Worm (Caenorhabditis elegans) whole organism, L4 larva: ENCODE measurements around the gene M18.3.
A peak's percentile ranks its signal among the peaks of the same experiment; 100 is the strongest.

ENCODE experiments used
- F10B5.3 ChIP-seq: sonication (generic microtip); optimal IDR thresholded peaks from 2 replicates; lab custom pipeline; 2016; ENCODE audit warnings: mild to moderate bottlenecking, missing genetic modification characterization, missing compliant biosample characterization
- R02D3.7 ChIP-seq: fragments of 150-350 bp; sonication (generic microtip); optimal IDR thresholded peaks from 3 replicates; lab custom pipeline; 2014; ENCODE audit warnings: missing biosample characterization, missing genetic modification characterization
- T20F7.1 ChIP-seq: fragments of 200-800 bp; sonication (Bioruptor generic); optimal IDR thresholded peaks from 2 replicates; lab custom pipeline; 2018; ENCODE audit warnings: mild to moderate bottlenecking, missing genetic modification characterization, missing compliant biosample characterization
- T26A8.4 ChIP-seq: fragments of 200-800 bp; sonication (Bioruptor generic); IDR thresholded peaks from 2 replicates; pipeline ENCODE4 v1.3.6; 2022; ENCODE audit warnings: missing genetic modification characterization, missing compliant biosample characterization
- Y5F2A.4 ChIP-seq: fragments of 200-800 bp; sonication (Bioruptor generic); optimal IDR thresholded peaks from 2 replicates; lab custom pipeline; 2018; ENCODE audit warnings: mild to moderate bottlenecking, missing genetic modification characterization, missing compliant biosample characterization
- ZK546.5 ChIP-seq, 2 experiments: sonication (generic microtip); optimal IDR thresholded peaks; 2 replicates each; lab custom pipeline; 2017; ENCODE audit warnings: missing biosample characterization in 2 of 2, missing genetic modification characterization in 2 of 2
- aha-1 ChIP-seq: fragments of 150-350 bp; peaks from one replicate; lab custom pipeline; 2014; ENCODE audit warnings: missing biosample characterization, missing genetic modification characterization
- ces-1 ChIP-seq: fragments of 150-350 bp; sonication (generic microtip); optimal IDR thresholded peaks from 4 replicates; lab custom pipeline; 2014; ENCODE audit warnings: missing biosample characterization, missing genetic modification reagents, missing genetic modification characterization
- daf-16 ChIP-seq, 3 experiments: sonication (generic microtip); optimal IDR thresholded peaks; 2 replicates each; lab custom pipeline; 2016 to 2017; ENCODE audit warnings: missing genetic modification characterization in 3 of 3, missing genetic modification reagents in 3 of 3, mild to moderate bottlenecking in 2 of 3, missing compliant biosample characterization in 2 of 3, missing biosample characterization in 1 of 3, moderate library complexity in 1 of 3
- dmd-6 ChIP-seq: fragments of 200-800 bp; sonication (Bioruptor generic); IDR thresholded peaks from 2 replicates; pipeline ENCODE4 v1.3.6; 2022; ENCODE audit warnings: missing genetic modification reagents, missing genetic modification characterization, missing compliant biosample characterization
- dmd-8 ChIP-seq: fragments of 200-800 bp; sonication (Bioruptor generic); IDR thresholded peaks from 2 replicates; pipeline ENCODE4 v1.3.6; 2022; ENCODE audit warnings: missing genetic modification characterization, missing compliant biosample characterization
- dve-1 ChIP-seq: sonication (generic microtip); optimal IDR thresholded peaks from 2 replicates; lab custom pipeline; 2017; ENCODE audit warnings: antibody characterized with exemption, mild to moderate bottlenecking, missing genetic modification characterization, missing compliant biosample characterization; ENCODE audit not compliant: insufficient read depth
- fkh-10 ChIP-seq: fragments of 150-350 bp; optimal IDR thresholded peaks from 2 replicates; lab custom pipeline; 2014; ENCODE audit warnings: missing biosample characterization, missing genetic modification reagents, missing genetic modification characterization
- gei-8 ChIP-seq: fragments of 200-800 bp; sonication (Bioruptor generic); optimal IDR thresholded peaks from 2 replicates; lab custom pipeline; 2018; ENCODE audit warnings: mild to moderate bottlenecking, missing genetic modification characterization, missing compliant biosample characterization
- hlh-11 ChIP-seq: fragments of 200-800 bp; sonication (Bioruptor generic); optimal IDR thresholded peaks from 2 replicates; lab custom pipeline; 2018; ENCODE audit warnings: mild to moderate bottlenecking, missing genetic modification characterization, missing compliant biosample characterization
- hlh-30 ChIP-seq: sonication (generic microtip); optimal IDR thresholded peaks from 2 replicates; lab custom pipeline; 2017; ENCODE audit warnings: antibody characterized with exemption, mild to moderate bottlenecking, missing genetic modification characterization, missing compliant biosample characterization; ENCODE audit not compliant: insufficient read depth
- hmg-1.1 ChIP-seq: fragments of 200-800 bp; sonication (Bioruptor generic); IDR thresholded peaks from 2 replicates; pipeline ENCODE4 v1.3.6; 2022; ENCODE audit warnings: missing genetic modification reagents, missing genetic modification characterization, missing compliant biosample characterization
- lin-38 ChIP-seq: fragments of 200-800 bp; sonication (Bioruptor generic); IDR thresholded peaks from 2 replicates; pipeline ENCODE4 v1.3.6; 2022; ENCODE audit warnings: missing genetic modification reagents, missing genetic modification characterization, missing compliant biosample characterization
- lin-39 ChIP-seq: fragments of 150-350 bp; optimal IDR thresholded peaks from 2 replicates; lab custom pipeline; 2014; ENCODE audit warnings: missing biosample characterization, missing genetic modification reagents, missing genetic modification characterization
- lsy-2 ChIP-seq, 2 experiments: fragments of 150-350 bp in 1 of 2; sonication (generic microtip) in 1 of 2; optimal IDR thresholded peaks; 2 replicates each; lab custom pipeline; 2014 to 2017; ENCODE audit warnings: missing biosample characterization in 2 of 2, missing genetic modification characterization in 2 of 2
- mdl-1 ChIP-seq, 2 experiments: fragments of 150-350 bp in 1 of 2; sonication (generic microtip) in 1 of 2; optimal IDR thresholded peaks; 2 replicates each; lab custom pipeline; 2014 to 2017; ENCODE audit warnings: missing biosample characterization in 2 of 2, missing genetic modification characterization in 2 of 2
- mep-1 ChIP-seq: fragments of 150-350 bp; sonication (generic microtip); optimal IDR thresholded peaks from 3 replicates; lab custom pipeline; 2014; ENCODE audit warnings: missing biosample characterization, missing genetic modification characterization
- mes-2 ChIP-seq: sonication (generic microtip); optimal IDR thresholded peaks from 2 replicates; lab custom pipeline; 2016; ENCODE audit warnings: missing genotype, mild to moderate bottlenecking, missing genetic modification characterization, missing compliant biosample characterization; ENCODE audit not compliant: poor library complexity, severe bottlenecking
- nhr-10 ChIP-seq: fragments of 150-350 bp; optimal IDR thresholded peaks from 2 replicates; lab custom pipeline; 2014; ENCODE audit warnings: missing biosample characterization, missing genetic modification characterization
- nhr-25 ChIP-seq: sonication (generic microtip); optimal IDR thresholded peaks from 2 replicates; lab custom pipeline; 2017; ENCODE audit warnings: missing genetic modification characterization, mild to moderate bottlenecking, missing compliant biosample characterization, antibody characterized with exemption, moderate library complexity, borderline replicate concordance; ENCODE audit not compliant: insufficient read depth
- nhr-28 ChIP-seq: fragments of 150-350 bp; optimal IDR thresholded peaks from 2 replicates; lab custom pipeline; 2014; ENCODE audit warnings: missing biosample characterization, missing genetic modification characterization
- nhr-41 ChIP-seq: fragments of 200-800 bp; sonication (Bioruptor generic); IDR thresholded peaks from 2 replicates; pipeline ENCODE4 v1.3.6; 2022; ENCODE audit warnings: missing genetic modification reagents, missing genetic modification characterization, missing compliant biosample characterization
- pha-4 ChIP-seq, 2 experiments: fragments of 150-350 bp in 1 of 2; fragments of 200-800 bp in 1 of 2; sonication (Bioruptor generic) in 1 of 2; IDR thresholded peaks in 1 of 2; optimal IDR thresholded peaks in 1 of 2; 2 replicates each; pipeline versions ENCODE4 v1.3.6 to Lab custom; 2014 to 2022; ENCODE audit warnings: missing genetic modification characterization in 2 of 2, missing genetic modification reagents in 2 of 2, missing biosample characterization in 1 of 2, missing compliant biosample characterization in 1 of 2
- pqm-1 ChIP-seq: sonication (generic microtip); optimal IDR thresholded peaks from 2 replicates; lab custom pipeline; 2017; ENCODE audit warnings: missing biosample characterization, missing genetic modification characterization
- rbr-2 ChIP-seq: sonication (generic microtip); optimal IDR thresholded peaks from 2 replicates; lab custom pipeline; 2016; ENCODE audit warnings: missing genotype, missing genetic modification characterization, missing compliant biosample characterization
- set-16 ChIP-seq: fragments of 200-800 bp; sonication (Bioruptor generic); IDR thresholded peaks from 2 replicates; pipeline ENCODE4 v1.3.6; 2022; ENCODE audit warnings: missing genetic modification reagents, missing genetic modification characterization, missing compliant biosample characterization
- snpc-1.2 ChIP-seq: fragments of 200-800 bp; sonication (Bioruptor generic); IDR thresholded peaks from 2 replicates; pipeline ENCODE4 v1.3.6; 2022; ENCODE audit warnings: missing genetic modification reagents, missing genetic modification characterization, missing compliant biosample characterization
- spr-3 ChIP-seq: fragments of 200-800 bp; sonication (Bioruptor generic); optimal IDR thresholded peaks from 2 replicates; lab custom pipeline; 2018; ENCODE audit warnings: mild to moderate bottlenecking, missing genetic modification characterization, missing compliant biosample characterization
- unc-130 ChIP-seq: sonication (generic microtip); optimal IDR thresholded peaks from 2 replicates; lab custom pipeline; 2016; ENCODE audit warnings: missing genetic modification reagents, missing genetic modification characterization, missing compliant biosample characterization
- unc-62 ChIP-seq, 3 experiments: fragments of 150-350 bp in 1 of 3; sonication (generic microtip); optimal IDR thresholded peaks in 2 of 3; peaks in 1 of 3; 1 replicate in 1 of 3; 2 replicates in 2 of 3; lab custom pipeline; 2014 to 2017; ENCODE audit warnings: missing biosample characterization in 3 of 3, missing genetic modification characterization in 3 of 3, missing genetic modification reagents in 3 of 3, missing genotype in 1 of 3
- zip-11 ChIP-seq: fragments of 200-800 bp; sonication (Bioruptor generic); IDR thresholded peaks from 2 replicates; pipeline ENCODE4 v1.3.6; 2022; ENCODE audit warnings: missing genetic modification characterization, missing compliant biosample characterization
- ztf-11 ChIP-seq: fragments of 150-350 bp; optimal IDR thresholded peaks from 2 replicates; lab custom pipeline; 2014; ENCODE audit warnings: missing biosample characterization, missing genetic modification characterization
- ztf-7 ChIP-seq: fragments of 150-350 bp; optimal IDR thresholded peaks from 2 replicates; lab custom pipeline; 2014; ENCODE audit warnings: missing biosample characterization, missing genetic modification characterization

The M18.3 gene

DNA sequence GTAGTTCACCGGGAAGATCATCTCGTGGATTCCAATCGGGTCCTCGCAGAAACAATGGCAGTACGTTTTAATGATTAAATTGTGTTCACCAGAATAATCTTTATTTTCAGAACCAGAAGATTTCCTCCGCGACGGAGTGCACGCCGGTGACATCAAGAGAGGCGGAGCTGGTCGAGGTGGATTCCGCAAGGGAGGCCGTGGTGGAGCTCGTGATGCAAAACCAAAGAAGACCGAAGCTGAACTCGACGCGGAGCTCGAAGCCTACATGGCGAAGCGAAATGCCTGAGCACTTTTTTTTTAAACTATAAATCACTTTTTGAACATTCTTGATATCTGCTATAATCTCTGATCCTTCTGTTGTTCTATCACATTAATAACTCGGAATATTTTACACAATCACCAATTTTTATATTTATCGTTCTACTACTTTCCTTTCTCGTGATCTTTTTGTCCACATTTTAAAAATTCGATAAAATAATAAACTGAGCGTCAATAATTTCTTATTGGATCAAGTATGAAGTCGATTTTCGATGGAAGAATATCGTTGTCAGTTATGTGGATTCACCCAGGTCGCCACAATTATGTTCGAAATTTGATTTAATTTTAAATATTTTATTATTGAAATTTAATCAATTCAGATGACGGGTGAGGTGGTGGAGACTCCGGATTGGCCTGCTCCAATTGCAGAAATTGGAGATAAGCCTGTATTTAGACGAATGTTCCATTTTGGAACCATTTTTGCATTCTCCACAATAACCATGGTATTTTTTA, 18.8 kb downstream of the M18.3 start, which contains the start of gene dhhc-6:
Gene dhhc-6, plus strand, starts transcription at position 639 of the 771 bp plus-strand sequence.
- TF ChIP-seq mep-1 (tag; lab: Kevin White, UChicago) (peak; percentile 30), set-16 (GFP tag; lab: Robert Waterston, UW) (peak; percentile 75), lin-38 (GFP tag; lab: Robert Waterston, UW) (peak; percentile 44), gei-8 (GFP tag; lab: Kevin White, UChicago) (no peak), fkh-10 (GFP tag; lab: Kevin White, UChicago) (no peak), ztf-11 (tag; lab: Kevin White, UChicago) (no peak), snpc-1.2 (GFP tag; lab: Robert Waterston, UW) (peak; percentile 31; the same call in 1 of the 2 replicates)

DNA sequence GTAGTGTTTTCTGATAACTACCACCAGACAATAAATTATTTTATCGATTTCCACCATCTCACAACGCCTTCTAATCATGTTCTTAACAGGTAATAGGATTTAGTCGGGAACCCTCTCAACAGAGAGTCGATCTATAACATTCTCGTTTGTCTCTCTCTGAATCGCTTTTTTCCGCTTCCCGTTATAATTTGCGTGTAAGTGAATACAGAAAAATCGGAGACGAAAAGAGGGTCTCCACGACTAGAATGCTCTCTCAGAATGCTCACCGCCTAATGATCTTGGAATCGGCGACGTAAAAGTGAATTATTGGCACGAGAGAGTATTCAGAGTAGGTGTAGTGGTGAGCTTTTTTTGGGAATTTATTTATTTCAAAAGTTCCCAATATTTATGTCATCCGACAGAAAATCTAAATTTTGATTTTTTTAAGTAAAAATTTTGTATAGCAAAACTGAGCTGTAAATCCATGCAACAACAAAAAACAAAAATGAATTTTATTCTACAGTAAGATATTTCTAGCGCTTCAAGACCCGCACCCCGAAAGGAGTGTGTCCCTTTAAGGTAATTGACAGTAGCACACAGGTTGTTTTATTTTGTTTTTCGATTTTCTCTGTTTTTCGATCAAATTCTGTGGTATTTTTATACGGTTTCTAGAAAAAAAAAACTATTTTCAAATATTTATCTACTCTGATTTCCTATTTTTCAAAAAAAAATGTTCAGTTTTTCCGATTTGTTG, 21.2 kb downstream of the M18.3 start:
- TF ChIP-seq ces-1 (no peak), lsy-2 (tag; optimal IDR thresholded peaks at IDR 0.05; lab: Kevin White, UChicago) (peak in 1 of 2 experiments; percentile 22), aha-1 (tag; lab: Kevin White, UChicago) (peak; percentile 1)

DNA sequence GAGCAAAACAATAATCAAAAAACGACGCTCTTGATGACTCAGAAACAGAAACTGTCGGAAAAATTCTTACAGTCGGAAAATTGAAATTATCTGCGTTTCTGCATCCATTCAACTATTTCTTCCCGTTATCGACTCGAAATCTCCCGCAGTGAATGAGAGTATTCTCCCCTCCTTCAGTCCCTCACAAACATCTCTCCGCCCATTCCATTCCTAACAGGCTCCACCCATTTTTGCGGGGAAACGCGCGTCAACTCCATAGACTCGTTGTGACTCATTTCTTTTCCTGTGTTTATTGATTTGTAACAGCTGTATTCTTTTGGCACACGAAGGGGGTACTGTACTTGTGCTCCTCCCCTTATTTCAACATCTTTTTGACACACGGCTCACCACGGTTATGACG, 22.2 kb downstream of the M18.3 start:
- TF ChIP-seq hmg-1.1 (GFP tag; lab: Robert Waterston, UW): 0 out of 2 replicates have a peak, but pooled peaks have one; percentile 12
- TF ChIP-seq lsy-2 (tag; optimal IDR thresholded peaks at IDR 0.05; lab: Kevin White, UChicago): peak in 1 of 2 experiments; percentile 30
- no peak for TF ChIP-seq lin-38 (GFP tag; lab: Robert Waterston, UW)
- peak; percentile 12 for TF ChIP-seq hlh-11
- no peak for TF ChIP-seq T20F7.1 (GFP tag; lab: Kevin White, UChicago)
- no peak for TF ChIP-seq pha-4 (GFP tag; IDR thresholded peaks at IDR 0.05; lab: Robert Waterston, UW)
- TF ChIP-seq pha-4 (tag; optimal IDR thresholded peaks at IDR 0.05; lab: Kevin White, UChicago): peak; percentile 12
- TF ChIP-seq, all 104 proteins: peak for 4

DNA sequence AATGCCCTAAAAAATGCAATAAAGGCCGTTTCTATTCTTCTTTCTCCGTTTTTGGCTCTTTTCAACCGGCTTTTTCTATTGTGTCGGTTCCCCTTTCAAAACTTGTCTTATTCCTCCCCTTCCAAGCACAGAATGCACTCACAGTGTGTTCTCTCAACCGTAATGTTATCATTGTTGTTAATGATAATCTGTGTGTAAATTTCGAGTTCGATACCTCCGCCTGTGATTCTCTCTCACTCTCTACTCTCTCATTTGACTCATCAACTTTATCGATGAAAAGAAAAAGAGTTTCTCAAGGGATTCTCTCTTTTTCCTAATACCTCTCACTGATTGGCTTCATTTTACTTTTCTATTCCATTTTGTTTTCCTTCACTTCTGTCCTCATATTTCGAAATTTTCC, 23.1 kb downstream of the M18.3 start:
- TF ChIP-seq T26A8.4 (GFP tag; lab: Robert Waterston, UW): 0 out of 2 replicates have a peak, but pooled peaks have one; percentile 14
- TF ChIP-seq nhr-25 (tag; lab: Kevin White, UChicago): no peak
- TF ChIP-seq rbr-2: no peak
- no peak for TF ChIP-seq pha-4 (GFP tag; IDR thresholded peaks at IDR 0.05; lab: Robert Waterston, UW)
- no peak for TF ChIP-seq pha-4 (tag; optimal IDR thresholded peaks at IDR 0.05; lab: Kevin White, UChicago)
- no peak for TF ChIP-seq ztf-7 (tag; lab: Kevin White, UChicago)
- TF ChIP-seq nhr-28 (tag; lab: Kevin White, UChicago): peak; percentile 15
- TF ChIP-seq hlh-30: no peak
- TF ChIP-seq lsy-2 (tag; optimal IDR thresholded peaks at IDR 0.05; lab: Kevin White, UChicago): peak in 1 of 2 experiments; percentile 12
- peak; percentile 86 for TF ChIP-seq pqm-1
- TF ChIP-seq Y5F2A.4: no peak
- no peak for TF ChIP-seq daf-16 (GFP tag; optimal IDR thresholded peaks at IDR 0.05; lab: Kevin White, UChicago)
- TF ChIP-seq daf-16 (tag; optimal IDR thresholded peaks at IDR 0.05; lab: Kevin White, UChicago): peak; percentile 29
- TF ChIP-seq mes-2 (tag; lab: Kevin White, UChicago): peak; percentile 38
- TF ChIP-seq dmd-6 (GFP tag; lab: Robert Waterston, UW): peak; percentile 30; the same call in 1 of the 2 replicates
- peak; percentile 27 for TF ChIP-seq dve-1 (tag; lab: Kevin White, UChicago)
- TF ChIP-seq spr-3 (GFP tag; lab: Kevin White, UChicago): no peak

DNA sequence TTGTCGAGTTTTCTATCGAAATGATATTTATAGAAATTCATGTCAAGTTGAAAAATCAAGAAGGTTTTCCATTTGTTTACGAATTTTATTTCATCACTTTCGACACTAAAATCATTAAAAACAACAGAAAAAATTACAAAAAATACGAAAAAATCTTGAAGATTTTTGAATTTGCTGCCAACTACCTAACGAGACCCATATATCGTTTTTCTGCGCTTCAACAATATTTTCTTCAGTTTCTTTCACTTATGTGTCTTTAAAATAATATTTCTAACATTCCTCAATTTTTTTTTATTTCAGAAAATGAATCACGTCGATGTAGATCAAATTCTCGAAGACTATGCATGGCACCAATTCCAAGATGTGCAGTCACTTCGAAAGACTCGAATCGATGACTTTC, 23.5 kb downstream of the M18.3 start, which contains the start of gene lin-24:
Gene lin-24, plus strand, starts transcription at position 301 of the 400 bp plus-strand sequence.
- TF ChIP-seq unc-62 (GFP tag; optimal IDR thresholded peaks at IDR 0.05 in 1 of 2; lab: Kevin White, UChicago): no peak
- TF ChIP-seq unc-62 (tag; optimal IDR thresholded peaks at IDR 0.05; lab: Kevin White, UChicago): no peak
- no peak for TF ChIP-seq ZK546.5 (tag; optimal IDR thresholded peaks at IDR 0.05; lab: Kevin White, UChicago)
- TF ChIP-seq nhr-10 (tag; lab: Kevin White, UChicago): no peak
- no peak for TF ChIP-seq unc-130 (GFP tag; lab: Kevin White, UChicago)
- no peak for TF ChIP-seq ztf-11 (tag; lab: Kevin White, UChicago)
- TF ChIP-seq lin-39 (tag; lab: Kevin White, UChicago): no peak
- TF ChIP-seq R02D3.7: no peak
- TF ChIP-seq dve-1 (tag; lab: Kevin White, UChicago): no peak
- no peak for TF ChIP-seq nhr-41 (GFP tag; lab: Robert Waterston, UW)
- no peak for TF ChIP-seq set-16 (GFP tag; lab: Robert Waterston, UW)
- TF ChIP-seq mdl-1 (tag; optimal IDR thresholded peaks at IDR 0.05; lab: Kevin White, UChicago): no peak
- no peak for TF ChIP-seq F10B5.3 (tag; lab: Kevin White, UChicago)
- no peak for TF ChIP-seq dmd-8 (GFP tag; lab: Robert Waterston, UW)
- TF ChIP-seq zip-11: no peak
